Worm (Caenorhabditis elegans) whole organism, L4 larva: ENCODE data around the gene C08F8.9.

Source experiments
- D1046.2 ChIP-seq: fragments of 200-800 bp; sonication (Bioruptor generic); IDR thresholded peaks from 2 replicates; pipeline ENCODE4 v1.3.6; 2022; ENCODE audit warnings: missing genetic modification characterization, missing compliant biosample characterization
- F10B5.3 ChIP-seq: sonication (generic microtip); optimal IDR thresholded peaks from 2 replicates; lab custom pipeline; 2016; ENCODE audit warnings: mild to moderate bottlenecking, missing genetic modification characterization, missing compliant biosample characterization
- F49E8.2 ChIP-seq: sonication (generic microtip); optimal IDR thresholded peaks from 2 replicates; lab custom pipeline; 2016; ENCODE audit warnings: missing compliant biosample characterization, mild to moderate bottlenecking, missing genetic modification characterization, borderline replicate concordance
- R02D3.7 ChIP-seq: fragments of 150-350 bp; sonication (generic microtip); optimal IDR thresholded peaks from 3 replicates; lab custom pipeline; 2014; ENCODE audit warnings: missing biosample characterization, missing genetic modification characterization
- T26A8.4 ChIP-seq: fragments of 200-800 bp; sonication (Bioruptor generic); IDR thresholded peaks from 2 replicates; pipeline ENCODE4 v1.3.6; 2022; ENCODE audit warnings: missing genetic modification characterization, missing compliant biosample characterization
- Y105C5A.15 ChIP-seq: fragments of 200-800 bp; sonication (Bioruptor generic); IDR thresholded peaks from 2 replicates; pipeline ENCODE4 v1.3.6; 2022; ENCODE audit warnings: missing genetic modification characterization, missing compliant biosample characterization
- ZK337.2 ChIP-seq: fragments of 200-800 bp; sonication (Bioruptor generic); IDR thresholded peaks from 2 replicates; pipeline ENCODE4 v1.3.6; 2022; ENCODE audit warnings: missing genetic modification reagents, missing genetic modification characterization, missing compliant biosample characterization
- ZK546.5 ChIP-seq, 2 experiments: sonication (generic microtip); optimal IDR thresholded peaks; 2 replicates each; lab custom pipeline; 2017; ENCODE audit warnings: missing biosample characterization in 2 of 2, missing genetic modification characterization in 2 of 2
- aha-1 ChIP-seq: fragments of 150-350 bp; peaks from one replicate; lab custom pipeline; 2014; ENCODE audit warnings: missing biosample characterization, missing genetic modification characterization
- aly-2 ChIP-seq: sonication (generic microtip); optimal IDR thresholded peaks from 2 replicates; lab custom pipeline; 2018; ENCODE audit warnings: missing biosample characterization, missing genetic modification characterization
- ama-1 ChIP-seq: fragments of 150-350 bp; optimal IDR thresholded peaks from 2 replicates; lab custom pipeline; 2014; ENCODE audit warnings: inconsistent platforms, mixed read lengths
- arid-1 ChIP-seq: fragments of 200-800 bp; sonication (Bioruptor generic); conservative IDR thresholded peaks from 2 replicates; pipeline ENCODE4 v1.3.6; 2022; ENCODE audit warnings: missing genetic modification reagents, missing genetic modification characterization, missing compliant biosample characterization
- attf-4 ChIP-seq: sonication (generic microtip); optimal IDR thresholded peaks from 3 replicates; lab custom pipeline; 2017; ENCODE audit warnings: missing biosample characterization, missing genetic modification characterization
- ceh-20 ChIP-seq: fragments of 200-800 bp; sonication (Bioruptor generic); IDR thresholded peaks from 2 replicates; pipeline ENCODE4 v1.3.6; 2022; ENCODE audit warnings: missing genetic modification reagents, missing genetic modification characterization, missing compliant biosample characterization
- ceh-32 ChIP-seq: sonication (generic microtip); optimal IDR thresholded peaks from 2 replicates; lab custom pipeline; 2016; ENCODE audit warnings: mild to moderate bottlenecking, missing genetic modification characterization, missing compliant biosample characterization; ENCODE audit not compliant: poor library complexity
- ceh-82 ChIP-seq: sonication (generic microtip); optimal IDR thresholded peaks from 2 replicates; lab custom pipeline; 2017; ENCODE audit warnings: missing biosample characterization, missing genetic modification characterization
- cey-2 ChIP-seq: sonication (generic microtip); optimal IDR thresholded peaks from 3 replicates; lab custom pipeline; 2017; ENCODE audit warnings: missing genetic modification characterization, mild to moderate bottlenecking, missing compliant biosample characterization, antibody characterized with exemption, borderline replicate concordance; ENCODE audit not compliant: insufficient read depth
- ctbp-1 ChIP-seq: fragments of 200-800 bp; sonication (Bioruptor generic); IDR thresholded peaks from 2 replicates; pipeline ENCODE4 v1.3.6; 2022; ENCODE audit warnings: missing genetic modification reagents, missing genetic modification characterization, missing compliant biosample characterization
- daf-12 ChIP-seq: fragments of 150-350 bp; optimal IDR thresholded peaks from 2 replicates; lab custom pipeline; 2014; ENCODE audit warnings: missing biosample characterization, missing genetic modification reagents, missing genetic modification characterization
- dmd-6 ChIP-seq: fragments of 200-800 bp; sonication (Bioruptor generic); IDR thresholded peaks from 2 replicates; pipeline ENCODE4 v1.3.6; 2022; ENCODE audit warnings: missing genetic modification reagents, missing genetic modification characterization, missing compliant biosample characterization
- dmd-9 ChIP-seq: fragments of 200-800 bp; sonication (Bioruptor generic); IDR thresholded peaks from 2 replicates; pipeline ENCODE4 v1.3.6; 2022; ENCODE audit warnings: missing genetic modification reagents, missing genetic modification characterization, missing compliant biosample characterization
- hif-1 ChIP-seq, 2 experiments: sonication (generic microtip); optimal IDR thresholded peaks; 2 replicates each; lab custom pipeline; 2016 to 2017; ENCODE audit warnings: missing compliant biosample characterization in 2 of 2, missing genetic modification characterization in 2 of 2, missing genetic modification reagents in 2 of 2, missing genotype in 2 of 2, mild to moderate bottlenecking in 1 of 2
- hlh-11 ChIP-seq: fragments of 200-800 bp; sonication (Bioruptor generic); optimal IDR thresholded peaks from 2 replicates; lab custom pipeline; 2018; ENCODE audit warnings: mild to moderate bottlenecking, missing genetic modification characterization, missing compliant biosample characterization
- jun-1 ChIP-seq: fragments of 150-350 bp; optimal IDR thresholded peaks from 2 replicates; lab custom pipeline; 2014; ENCODE audit warnings: missing biosample characterization, missing genetic modification reagents, missing genetic modification characterization
- lin-1 ChIP-seq: fragments of 200-800 bp; sonication (Bioruptor generic); IDR thresholded peaks from 2 replicates; pipeline ENCODE4 v1.3.6; 2022; ENCODE audit warnings: missing genetic modification reagents, missing genetic modification characterization, missing compliant biosample characterization
- lin-13 ChIP-seq: fragments of 150-350 bp; optimal IDR thresholded peaks from 2 replicates; lab custom pipeline; 2014; ENCODE audit warnings: missing biosample characterization, missing genetic modification reagents, missing genetic modification characterization
- lin-15B ChIP-seq: fragments of 150-350 bp; sonication (generic microtip); optimal IDR thresholded peaks from 3 replicates; lab custom pipeline; 2014; ENCODE audit warnings: missing biosample characterization, missing genetic modification characterization
- lir-3 ChIP-seq: sonication (generic microtip); optimal IDR thresholded peaks from 2 replicates; lab custom pipeline; 2016; ENCODE audit warnings: mild to moderate bottlenecking, missing genetic modification characterization, missing compliant biosample characterization
- madf-9 ChIP-seq: fragments of 200-800 bp; sonication (Bioruptor generic); conservative IDR thresholded peaks from 2 replicates; pipeline ENCODE4 v1.3.6; 2022; ENCODE audit warnings: missing genetic modification reagents, missing genetic modification characterization, missing compliant biosample characterization
- mdl-1 ChIP-seq, 2 experiments: fragments of 150-350 bp in 1 of 2; sonication (generic microtip) in 1 of 2; optimal IDR thresholded peaks; 2 replicates each; lab custom pipeline; 2014 to 2017; ENCODE audit warnings: missing biosample characterization in 2 of 2, missing genetic modification characterization in 2 of 2
- mdt-29 ChIP-seq: fragments of 200-800 bp; sonication (Bioruptor generic); IDR thresholded peaks from 2 replicates; pipeline ENCODE4 v1.3.6; 2022; ENCODE audit warnings: missing genetic modification reagents, missing genetic modification characterization, missing compliant biosample characterization
- mep-1 ChIP-seq: fragments of 150-350 bp; sonication (generic microtip); optimal IDR thresholded peaks from 3 replicates; lab custom pipeline; 2014; ENCODE audit warnings: missing biosample characterization, missing genetic modification characterization
- nhr-102 ChIP-seq: sonication (generic microtip); optimal IDR thresholded peaks from 2 replicates; lab custom pipeline; 2016; ENCODE audit warnings: mild to moderate bottlenecking, missing genetic modification characterization, moderate library complexity, missing compliant biosample characterization
- nhr-25 ChIP-seq: sonication (generic microtip); optimal IDR thresholded peaks from 2 replicates; lab custom pipeline; 2017; ENCODE audit warnings: missing genetic modification characterization, mild to moderate bottlenecking, missing compliant biosample characterization, antibody characterized with exemption, moderate library complexity, borderline replicate concordance; ENCODE audit not compliant: insufficient read depth
- nhr-28 ChIP-seq: fragments of 150-350 bp; optimal IDR thresholded peaks from 2 replicates; lab custom pipeline; 2014; ENCODE audit warnings: missing biosample characterization, missing genetic modification characterization
- nhr-42 ChIP-seq: fragments of 200-800 bp; sonication (Bioruptor generic); IDR thresholded peaks from 2 replicates; pipeline ENCODE4 v1.3.6; 2022; ENCODE audit warnings: missing genetic modification characterization, missing compliant biosample characterization
- nhr-48 ChIP-seq: sonication (generic microtip); optimal IDR thresholded peaks from 2 replicates; lab custom pipeline; 2016; ENCODE audit warnings: mild to moderate bottlenecking, missing genetic modification characterization, missing compliant biosample characterization
- nhr-6 ChIP-seq: fragments of 150-350 bp; optimal IDR thresholded peaks from 2 replicates; lab custom pipeline; 2014; ENCODE audit warnings: missing biosample characterization, missing genetic modification characterization
- nhr-76 ChIP-seq: fragments of 150-350 bp; optimal IDR thresholded peaks from 2 replicates; lab custom pipeline; 2014; ENCODE audit warnings: missing biosample characterization, missing genetic modification characterization
- rbr-2 ChIP-seq: sonication (generic microtip); optimal IDR thresholded peaks from 2 replicates; lab custom pipeline; 2016; ENCODE audit warnings: missing genotype, missing genetic modification characterization, missing compliant biosample characterization
- snpc-1.2 ChIP-seq: fragments of 200-800 bp; sonication (Bioruptor generic); IDR thresholded peaks from 2 replicates; pipeline ENCODE4 v1.3.6; 2022; ENCODE audit warnings: missing genetic modification reagents, missing genetic modification characterization, missing compliant biosample characterization
- snpc-4 ChIP-seq: fragments of 150-350 bp; optimal IDR thresholded peaks from 2 replicates; lab custom pipeline; 2014; ENCODE audit warnings: missing biosample characterization, missing genetic modification characterization
- spr-1 ChIP-seq: sonication (generic microtip); optimal IDR thresholded peaks from 2 replicates; lab custom pipeline; 2016; ENCODE audit warnings: mild to moderate bottlenecking, missing genetic modification characterization, missing compliant biosample characterization
- tag-97 ChIP-seq: fragments of 200-800 bp; sonication (Bioruptor generic); IDR thresholded peaks from 2 replicates; pipeline ENCODE4 v1.3.6; 2022; ENCODE audit warnings: missing genetic modification characterization, missing compliant biosample characterization
- tra-1 ChIP-seq: fragments of 200-800 bp; sonication (Bioruptor generic); IDR thresholded peaks from 2 replicates; pipeline ENCODE4 v1.3.6; 2022; ENCODE audit warnings: missing genetic modification reagents, missing genetic modification characterization, missing compliant biosample characterization
- unc-130 ChIP-seq: sonication (generic microtip); optimal IDR thresholded peaks from 2 replicates; lab custom pipeline; 2016; ENCODE audit warnings: missing genetic modification reagents, missing genetic modification characterization, missing compliant biosample characterization
- unc-39 ChIP-seq: sonication (generic microtip); optimal IDR thresholded peaks from 2 replicates; lab custom pipeline; 2017; ENCODE audit warnings: missing biosample characterization, missing genetic modification characterization
- unc-62 ChIP-seq, 3 experiments: fragments of 150-350 bp in 1 of 3; sonication (generic microtip); optimal IDR thresholded peaks in 2 of 3; peaks in 1 of 3; 1 replicate in 1 of 3; 2 replicates in 2 of 3; lab custom pipeline; 2014 to 2017; ENCODE audit warnings: missing biosample characterization in 3 of 3, missing genetic modification characterization in 3 of 3, missing genetic modification reagents in 3 of 3, missing genotype in 1 of 3
- vab-7 ChIP-seq: fragments of 200-800 bp; sonication (Bioruptor generic); IDR thresholded peaks from 2 replicates; pipeline ENCODE4 v1.3.6; 2022; ENCODE audit warnings: missing genetic modification reagents, missing genetic modification characterization, missing compliant biosample characterization
- zag-1 ChIP-seq: fragments of 150-350 bp; optimal IDR thresholded peaks from 2 replicates; lab custom pipeline; 2014; ENCODE audit warnings: missing biosample characterization, missing genetic modification characterization
- zip-2 ChIP-seq: fragments of 150-350 bp; optimal IDR thresholded peaks from 2 replicates; lab custom pipeline; 2014; ENCODE audit warnings: missing biosample characterization, missing genetic modification characterization
- ztf-11 ChIP-seq: fragments of 150-350 bp; optimal IDR thresholded peaks from 2 replicates; lab custom pipeline; 2014; ENCODE audit warnings: missing biosample characterization, missing genetic modification characterization

Gene C08F8.9

ce11 chrIV:11146962-11147470, 31.4 kb downstream of the C08F8.9 start, which contains the start of gene pigq-1:
Gene pigq-1, minus strand, starts transcription at chrIV:11147247.
- TF ChIP-seq snpc-4 (tag; lab: Kevin White, UChicago) (no peak), R02D3.7 (tag; lab: Kevin White, UChicago) (no peak), arid-1 (GFP tag; lab: Robert Waterston, UW) (no peak), jun-1 (tag; lab: Kevin White, UChicago) (no peak), aly-2 (tag; lab: Kevin White, UChicago) (no peak), tag-97 (GFP tag; lab: Robert Waterston, UW) (no peak), ZK546.5 (tag; optimal IDR thresholded peaks at IDR 0.05; lab: Kevin White, UChicago) (no peak), nhr-25 (tag; lab: Kevin White, UChicago) (no peak), F10B5.3 (no peak), snpc-1.2 (peak; percentile 65; the same call in 1 of the 2 replicates), ztf-11 (tag; lab: Kevin White, UChicago) (no peak), lin-1 (GFP tag; lab: Robert Waterston, UW) (no peak), mdl-1 (tag; optimal IDR thresholded peaks at IDR 0.05; lab: Kevin White, UChicago) (no peak), lir-3 (no peak), hif-1 (tag; optimal IDR thresholded peaks at IDR 0.05; lab: Kevin White, UChicago) (no peak), mep-1 (tag; lab: Kevin White, UChicago) (peak; percentile 63), F49E8.2 (tag; lab: Kevin White, UChicago) (peak; percentile 40), Y105C5A.15 (GFP tag; lab: Robert Waterston, UW) (0 out of 2 replicates have a peak, but pooled peaks have one; percentile 54), ceh-20 (no peak), ceh-32 (no peak), ama-1 (lab: Kevin White, UChicago) (peak; percentile 89), nhr-6 (no peak), D1046.2 (GFP tag; lab: Robert Waterston, UW) (no peak), zag-1 (tag; lab: Kevin White, UChicago) (peak; percentile 55), aha-1 (no peak), daf-12 (tag; lab: Kevin White, UChicago) (no peak), vab-7 (GFP tag; lab: Robert Waterston, UW) (no peak), nhr-48 (tag; lab: Kevin White, UChicago) (peak; percentile 40), nhr-102 (peak; percentile 77), attf-4 (tag; lab: Kevin White, UChicago) (no peak), nhr-76 (tag; lab: Kevin White, UChicago) (no peak), madf-9 (no peak), tra-1 (GFP tag; lab: Robert Waterston, UW) (no peak; the same call in 1 of the 2 replicates), dmd-9 (no peak), unc-62 (GFP tag; optimal IDR thresholded peaks at IDR 0.05 in 1 of 2; lab: Kevin White, UChicago) (no peak), unc-62 (tag; optimal IDR thresholded peaks at IDR 0.05; lab: Kevin White, UChicago) (no peak), spr-1 (tag; lab: Kevin White, UChicago) (peak; percentile 43), cey-2 (tag; lab: Kevin White, UChicago) (no peak), lin-15B (no peak), zip-2 (tag; lab: Kevin White, UChicago) (peak; percentile 6), ZK337.2 (GFP tag; lab: Robert Waterston, UW) (no peak), nhr-28 (tag; lab: Kevin White, UChicago) (no peak), unc-39 (no peak), mdt-29 (GFP tag; lab: Robert Waterston, UW) (peak; percentile 34; the same call in 1 of the 2 replicates), rbr-2 (tag; lab: Kevin White, UChicago) (no peak), dmd-6 (GFP tag; lab: Robert Waterston, UW) (no peak), lin-13 (no peak), T26A8.4 (GFP tag; lab: Robert Waterston, UW) (no peak; the same call in 1 of the 2 replicates), ceh-82 (tag; lab: Kevin White, UChicago) (no peak), hlh-11 (tag; lab: Kevin White, UChicago) (no peak), nhr-42 (GFP tag; lab: Robert Waterston, UW) (no peak), unc-130 (GFP tag; lab: Kevin White, UChicago) (no peak), ctbp-1 (GFP tag; lab: Robert Waterston, UW) (no peak)
